Worm (Caenorhabditis elegans) whole organism, L3 larva: ENCODE measurements around the gene set-25.

Experiments used
- ceh-82 ChIP-seq: fragments of 150-350 bp; optimal IDR thresholded peaks from 2 replicates; lab custom pipeline; 2014; ENCODE audit warnings: missing biosample characterization, missing genetic modification characterization
- fkh-10 ChIP-seq: sonication (generic microtip); optimal IDR thresholded peaks from 2 replicates; lab custom pipeline; 2017; ENCODE audit warnings: missing biosample characterization, missing genetic modification reagents, missing genetic modification characterization
- nhr-12 ChIP-seq: fragments of 150-350 bp; optimal IDR thresholded peaks from 2 replicates; lab custom pipeline; 2014; ENCODE audit warnings: missing biosample characterization, missing genetic modification characterization
- nhr-77 ChIP-seq: fragments of 150-350 bp; optimal IDR thresholded peaks from 2 replicates; lab custom pipeline; 2014; ENCODE audit warnings: missing biosample characterization, missing genetic modification characterization
- pha-4 ChIP-seq: fragments of 150-350 bp; optimal IDR thresholded peaks from 2 replicates; lab custom pipeline; 2014; ENCODE audit warnings: missing biosample characterization, missing genetic modification reagents, missing genetic modification characterization
- unc-62 ChIP-seq: fragments of 150-350 bp; sonication (generic microtip); optimal IDR thresholded peaks from 4 replicates; lab custom pipeline; 2014; ENCODE audit warnings: missing biosample characterization, missing genetic modification reagents, missing genetic modification characterization

ce11 chrIII:13322578-13322977 lies 29.7 kb upstream of the set-25 start, which contains the start of gene F53A2.11:
- TF ChIP-seq nhr-77 (no peak), fkh-10 (GFP tag; lab: Kevin White, UChicago) (no peak), nhr-12 (tag; lab: Kevin White, UChicago) (no peak), unc-62 (no peak), pha-4 (tag; lab: Kevin White, UChicago) (no peak), ceh-82 (tag; lab: Kevin White, UChicago) (no peak)
